Fruit fly (Drosophila melanogaster): Measurements from ENCODE around the gene CG8565.

CG8565 gene

dm6 chrX:15889780-15890608, 52.4 kb downstream of the CG8565 start, which contains the start of the genes MSBP and CG15916:
Gene MSBP, minus strand, starts transcription at chrX:15890109.
Gene CG15916, plus strand, starts transcription at chrX:15890589.
- TF ChIP-seq dsx (GFP tag; optimal IDR thresholded peaks at IDR 0.05; ENCODE audit: poor library complexity, severe bottlenecking) (no peak), CG7368 (GFP tag; optimal IDR thresholded peaks at IDR 0.05) (no peak), eg (GFP tag; IDR thresholded peaks at IDR 0.05) (no peak; the same call in 2 of the 3 replicates), lz (GFP tag; optimal IDR thresholded peaks at IDR 0.05) (no peak), CG9139 (GFP tag; optimal IDR thresholded peaks at IDR 0.05) (no peak), Met (GFP tag; optimal IDR thresholded peaks at IDR 0.05) (peak; percentile 11), CG8319 (GFP tag; optimal IDR thresholded peaks at IDR 0.05) (no peak), topi (GFP tag; optimal IDR thresholded peaks at IDR 0.05) (peak; percentile 32), CG11294 (GFP tag; IDR thresholded peaks at IDR 0.05) (no peak), CG8119 (GFP tag; IDR thresholded peaks at IDR 0.05) (no peak), acj6 (GFP tag; optimal IDR thresholded peaks at IDR 0.05) (peak; percentile 37), svp (GFP tag) (peak; percentile 98), Sox14 (GFP tag; optimal IDR thresholded peaks at IDR 0.05) (no peak), ss (GFP tag; optimal IDR thresholded peaks at IDR 0.05) (peak in 1 of 2 experiments; percentile 45), CG11902 (GFP tag; optimal IDR thresholded peaks at IDR 0.05) (peak; percentile 12), CG32006 (GFP tag; optimal IDR thresholded peaks at IDR 0.05) (no peak), Hr39 (GFP tag; optimal IDR thresholded peaks at IDR 0.05) (peak; percentile 15), CG15336 (GFP tag; IDR thresholded peaks at IDR 0.05) (no peak), vri (GFP tag; optimal IDR thresholded peaks at IDR 0.05) (no peak), Eip78C (GFP tag) (peak; percentile 77), dac (GFP tag; optimal IDR thresholded peaks at IDR 0.05) (no peak), CG16779 (tag; optimal IDR thresholded peaks at IDR 0.05) (no peak), CG6792 (GFP tag; optimal IDR thresholded peaks at IDR 0.05) (no peak), Eip75B (GFP tag; optimal IDR thresholded peaks at IDR 0.05) (no peak), Hr4 (GFP tag; optimal IDR thresholded peaks at IDR 0.05) (peak; percentile 8), Gug (GFP tag; IDR thresholded peaks at IDR 0.05) (peak; percentile 38; the same call in 1 of the 2 replicates), CG3032 (tag; optimal IDR thresholded peaks at IDR 0.05) (peak; percentile 53), Sox102F (GFP tag; optimal IDR thresholded peaks at IDR 0.05) (no peak), fd85E (GFP tag; optimal IDR thresholded peaks at IDR 0.05) (no peak), CG10631 (GFP tag; optimal IDR thresholded peaks at IDR 0.05) (peak; percentile 41), spab (GFP tag; optimal IDR thresholded peaks at IDR 0.05) (no peak), Hr38 (GFP tag; optimal IDR thresholded peaks at IDR 0.05) (no peak), CG3919 (GFP tag; optimal IDR thresholded peaks at IDR 0.05) (no peak), CG11762 (GFP tag; optimal IDR thresholded peaks at IDR 0.05; ENCODE audit: insufficient read depth) (no peak), CG4318 (GFP tag; optimal IDR thresholded peaks at IDR 0.05) (peak; percentile 44), CG34406 (GFP tag; optimal IDR thresholded peaks at IDR 0.05) (peak; percentile 18), CG6808 (GFP tag; optimal IDR thresholded peaks at IDR 0.05) (peak; percentile 8), cyc (GFP tag; optimal IDR thresholded peaks at IDR 0.05) (peak; percentile 29), CG8632 (GFP tag; optimal IDR thresholded peaks at IDR 0.05) (no peak), Sox15 (GFP tag; optimal IDR thresholded peaks at IDR 0.05) (peak; percentile 41), Ets21C (GFP tag; optimal IDR thresholded peaks at IDR 0.05) (no peak), achi (GFP tag; optimal IDR thresholded peaks at IDR 0.05) (peak; percentile 21), Eip93F (GFP tag; optimal IDR thresholded peaks at IDR 0.05) (no peak), Smox (GFP tag; optimal IDR thresholded peaks at IDR 0.05) (no peak), CG1621 (tag; optimal IDR thresholded peaks at IDR 0.05) (no peak), CG10669 (GFP tag; optimal IDR thresholded peaks at IDR 0.05) (peak; percentile 28), pdm3 (GFP tag; optimal IDR thresholded peaks at IDR 0.05) (peak; percentile 49), CG6276 (GFP tag; optimal IDR thresholded peaks at IDR 0.05) (no peak), salr (GFP tag; optimal IDR thresholded peaks at IDR 0.05) (peak in 1 of 2 experiments; percentile 24), Blimp-1 (GFP tag; optimal IDR thresholded peaks at IDR 0.05) (no peak), Ets96B (tag; optimal IDR thresholded peaks at IDR 0.05) (peak; percentile 2)
